Worm (Caenorhabditis elegans) whole organism, late embryonic: ENCODE results near the gene T28F3.8.

Experiments used
- C38D4.7 ChIP-seq: fragments of 200-800 bp; sonication (Bioruptor generic); optimal IDR thresholded peaks from 2 replicates; lab custom pipeline; 2018; ENCODE audit warnings: mild to moderate bottlenecking, missing genetic modification characterization, moderate library complexity, missing compliant biosample characterization
- F13H6.1 ChIP-seq: sonication (generic microtip); optimal IDR thresholded peaks from 2 replicates; lab custom pipeline; 2016; ENCODE audit warnings: missing genetic modification characterization, missing compliant biosample characterization
- T23F11.4 ChIP-seq: fragments of 200-800 bp; sonication (Bioruptor generic); optimal IDR thresholded peaks from 2 replicates; lab custom pipeline; 2018; ENCODE audit warnings: mild to moderate bottlenecking, missing genetic modification characterization, missing compliant biosample characterization
- ceh-14 ChIP-seq: sonication (generic microtip); optimal IDR thresholded peaks from 2 replicates; lab custom pipeline; 2016; ENCODE audit warnings: missing genotype, missing genetic modification characterization, missing compliant biosample characterization
- ceh-22 ChIP-seq: sonication (generic microtip); optimal IDR thresholded peaks from 2 replicates; lab custom pipeline; 2017; ENCODE audit warnings: missing biosample characterization, missing genetic modification characterization
- ceh-24 ChIP-seq: sonication (generic microtip); optimal IDR thresholded peaks from 2 replicates; lab custom pipeline; 2016; ENCODE audit warnings: mild to moderate bottlenecking, missing genetic modification characterization, missing compliant biosample characterization
- ceh-31 ChIP-seq: sonication (generic microtip); optimal IDR thresholded peaks from 2 replicates; lab custom pipeline; 2016; ENCODE audit warnings: missing genetic modification characterization, missing compliant biosample characterization
- ceh-45 ChIP-seq: fragments of 200-800 bp; sonication (Bioruptor generic); IDR thresholded peaks from 2 replicates; pipeline ENCODE4 v1.3.6; 2022; ENCODE audit warnings: missing genetic modification reagents, missing genetic modification characterization, missing compliant biosample characterization
- ceh-48 ChIP-seq: sonication (generic microtip); optimal IDR thresholded peaks from 2 replicates; lab custom pipeline; 2016; ENCODE audit warnings: missing genetic modification characterization, inconsistent platforms, missing compliant biosample characterization
- ceh-6 ChIP-seq: fragments of 200-800 bp; sonication (Bioruptor generic); optimal IDR thresholded peaks from 2 replicates; lab custom pipeline; 2018; ENCODE audit warnings: mild to moderate bottlenecking, missing genetic modification characterization, missing compliant biosample characterization
- che-1 ChIP-seq: sonication (generic microtip); optimal IDR thresholded peaks from 2 replicates; lab custom pipeline; 2016; ENCODE audit warnings: mild to moderate bottlenecking, missing genetic modification characterization, missing compliant biosample characterization
- dmd-4 ChIP-seq: sonication (generic microtip); optimal IDR thresholded peaks from 2 replicates; lab custom pipeline; 2016; ENCODE audit warnings: borderline replicate concordance, missing genetic modification characterization, missing compliant biosample characterization
- elt-4 ChIP-seq: sonication (generic microtip); optimal IDR thresholded peaks from 2 replicates; lab custom pipeline; 2016; ENCODE audit warnings: missing genetic modification characterization, missing compliant biosample characterization
- eyg-1 ChIP-seq: sonication (generic microtip); optimal IDR thresholded peaks from 2 replicates; lab custom pipeline; 2016; ENCODE audit warnings: missing genotype, missing genetic modification characterization, missing compliant biosample characterization
- fax-1 ChIP-seq: sonication (generic microtip); optimal IDR thresholded peaks from 2 replicates; lab custom pipeline; 2016; ENCODE audit warnings: missing genotype, missing genetic modification characterization, missing compliant biosample characterization
- fkh-6 ChIP-seq: sonication (generic microtip); optimal IDR thresholded peaks from 2 replicates; lab custom pipeline; 2016; ENCODE audit warnings: missing genetic modification characterization, missing compliant biosample characterization
- hlh-13 ChIP-seq: fragments of 200-800 bp; sonication (Bioruptor generic); optimal IDR thresholded peaks from 2 replicates; lab custom pipeline; 2018; ENCODE audit warnings: mild to moderate bottlenecking, missing genetic modification characterization, missing compliant biosample characterization
- hlh-6 ChIP-seq: sonication (generic microtip); optimal IDR thresholded peaks from 2 replicates; lab custom pipeline; 2016; ENCODE audit warnings: missing genotype, missing genetic modification characterization, missing compliant biosample characterization
- hlh-8 ChIP-seq: sonication (generic microtip); optimal IDR thresholded peaks from 2 replicates; lab custom pipeline; 2016; ENCODE audit warnings: missing genotype, missing genetic modification characterization, missing compliant biosample characterization
- lin-11 ChIP-seq: fragments of 200-800 bp; sonication (Bioruptor generic); optimal IDR thresholded peaks from 2 replicates; lab custom pipeline; 2018; ENCODE audit warnings: mild to moderate bottlenecking, missing genetic modification characterization, missing compliant biosample characterization
- madf-2 ChIP-seq: sonication (generic microtip); optimal IDR thresholded peaks from 2 replicates; lab custom pipeline; 2017; ENCODE audit warnings: missing genetic modification characterization, missing compliant biosample characterization
- mec-3 ChIP-seq: sonication (generic microtip); optimal IDR thresholded peaks from 2 replicates; lab custom pipeline; 2016; ENCODE audit warnings: borderline replicate concordance, missing genetic modification characterization, missing compliant biosample characterization
- nfya-1 ChIP-seq: sonication (generic microtip); optimal IDR thresholded peaks from 2 replicates; lab custom pipeline; 2017; ENCODE audit warnings: missing genetic modification characterization, mild to moderate bottlenecking, missing compliant biosample characterization, antibody characterized with exemption, moderate library complexity
- nhr-11 ChIP-seq: fragments of 150-350 bp; optimal IDR thresholded peaks from 2 replicates; lab custom pipeline; 2014; ENCODE audit warnings: missing biosample characterization, missing genetic modification characterization
- nhr-232 ChIP-seq: sonication (generic microtip); optimal IDR thresholded peaks from 2 replicates; lab custom pipeline; 2016; ENCODE audit warnings: missing genetic modification characterization, missing compliant biosample characterization
- npax-4 ChIP-seq: sonication (generic microtip); optimal IDR thresholded peaks from 2 replicates; lab custom pipeline; 2016; ENCODE audit warnings: missing genetic modification characterization, missing compliant biosample characterization
- pax-1 ChIP-seq: fragments of 150-350 bp; optimal IDR thresholded peaks from 2 replicates; lab custom pipeline; 2014; ENCODE audit warnings: missing biosample characterization, missing genetic modification characterization
- pha-2 ChIP-seq: sonication (generic microtip); optimal IDR thresholded peaks from 2 replicates; lab custom pipeline; 2017; ENCODE audit warnings: mild to moderate bottlenecking, missing genetic modification characterization, missing compliant biosample characterization
- pha-4 ChIP-seq: fragments of 150-350 bp; optimal IDR thresholded peaks from 2 replicates; lab custom pipeline; 2018; ENCODE audit warnings: missing biosample characterization, missing genetic modification reagents, missing genetic modification characterization
- rnt-1 ChIP-seq: sonication (generic microtip); optimal IDR thresholded peaks from 2 replicates; lab custom pipeline; 2016; ENCODE audit warnings: missing genetic modification characterization, missing compliant biosample characterization
- sox-4 ChIP-seq: sonication (generic microtip); optimal IDR thresholded peaks from 2 replicates; lab custom pipeline; 2017; ENCODE audit warnings: mild to moderate bottlenecking, missing genetic modification characterization, inconsistent platforms, missing compliant biosample characterization
- syd-9 ChIP-seq: sonication (generic microtip); optimal IDR thresholded peaks from 2 replicates; lab custom pipeline; 2016; ENCODE audit warnings: mild to moderate bottlenecking, missing genetic modification characterization, moderate library complexity, missing compliant biosample characterization
- tbx-2 ChIP-seq: sonication (generic microtip); optimal IDR thresholded peaks from 2 replicates; lab custom pipeline; 2016; ENCODE audit warnings: missing genetic modification characterization, missing compliant biosample characterization
- tbx-7 ChIP-seq: sonication (generic microtip); optimal IDR thresholded peaks from 2 replicates; lab custom pipeline; 2016; ENCODE audit warnings: missing genotype, missing genetic modification characterization, missing compliant biosample characterization
- unc-42 ChIP-seq: sonication (generic microtip); optimal IDR thresholded peaks from 2 replicates; lab custom pipeline; 2016; ENCODE audit warnings: missing genotype, missing genetic modification characterization, missing compliant biosample characterization
- unc-55 ChIP-seq: sonication (generic microtip); optimal IDR thresholded peaks from 2 replicates; lab custom pipeline; 2017; ENCODE audit warnings: missing biosample characterization, missing genetic modification reagents, missing genetic modification characterization
- unc-86 ChIP-seq: sonication (generic microtip); optimal IDR thresholded peaks from 2 replicates; lab custom pipeline; 2016; ENCODE audit warnings: missing genetic modification characterization, missing compliant biosample characterization
- zip-5 ChIP-seq: sonication (generic microtip); optimal IDR thresholded peaks from 2 replicates; lab custom pipeline; 2016; ENCODE audit warnings: missing genetic modification characterization, missing compliant biosample characterization

T28F3.8 gene

DNA sequence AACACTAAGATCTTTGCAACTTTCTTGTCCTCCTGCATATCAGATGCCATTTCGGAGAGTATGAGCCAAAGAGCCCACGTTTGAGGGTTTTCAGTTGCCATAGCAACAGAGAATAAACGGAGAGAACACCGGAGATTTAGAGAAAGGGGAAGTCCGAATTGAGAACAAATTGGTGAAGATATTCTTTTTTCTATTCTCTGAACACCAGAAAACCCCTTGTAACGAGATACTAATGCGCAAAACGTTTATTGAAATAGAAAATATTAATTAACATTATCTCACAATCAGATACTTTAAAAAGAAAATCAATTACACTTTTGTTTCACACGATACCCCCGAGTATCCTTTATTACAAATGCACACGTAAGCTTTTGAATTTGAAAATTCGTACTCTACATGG lies 5.2 kb downstream of the T28F3.8 start, which contains the start of gene ifta-2:
ifta-2 (minus strand) TSS at position 101 of the 400 bp plus-strand sequence.
- TF ChIP-seq eyg-1 (tag; lab: Kevin White, UChicago) (no peak), C38D4.7 (GFP tag; lab: Kevin White, UChicago) (no peak), fkh-6 (tag; lab: Kevin White, UChicago) (no peak), pha-4 (tag; lab: Kevin White, UChicago) (no peak), F13H6.1 (tag; lab: Kevin White, UChicago) (no peak), ceh-48 (no peak), dmd-4 (tag; lab: Kevin White, UChicago) (no peak), ceh-6 (GFP tag; lab: Kevin White, UChicago) (no peak), ceh-31 (tag; lab: Kevin White, UChicago) (no peak), unc-86 (tag; lab: Kevin White, UChicago) (no peak)

DNA sequence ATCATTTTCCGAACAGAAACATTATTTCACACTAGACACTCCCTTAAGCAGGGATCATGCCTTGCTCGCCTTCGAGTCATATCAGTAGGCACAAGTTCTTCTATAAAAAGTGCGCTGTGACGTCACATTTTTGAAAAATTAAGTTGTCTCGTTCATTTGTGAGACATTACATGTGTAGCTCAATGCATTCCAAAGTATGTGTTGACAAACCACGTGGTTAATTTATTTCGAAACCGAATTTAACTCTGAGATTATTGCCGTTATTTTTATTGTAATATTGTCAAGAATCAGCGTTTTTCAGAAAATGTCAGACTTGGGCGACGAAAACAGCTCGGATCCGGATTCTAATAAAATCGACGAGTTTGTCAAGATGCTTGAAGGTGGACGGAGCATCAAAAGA lies 12.6 kb downstream of the T28F3.8 start, which contains the start of gene T28F3.5:
T28F3.5 (plus strand) TSS at position 301 of the 400 bp plus-strand sequence.
- TF ChIP-seq nfya-1 (tag; lab: Kevin White, UChicago) (no peak), hlh-13 (no peak), ceh-6 (GFP tag; lab: Kevin White, UChicago) (no peak), npax-4 (tag; lab: Kevin White, UChicago) (no peak), ceh-24 (tag; lab: Kevin White, UChicago) (no peak), mec-3 (tag; lab: Kevin White, UChicago) (no peak), tbx-7 (tag; lab: Kevin White, UChicago) (no peak), syd-9 (tag; lab: Kevin White, UChicago) (no peak), madf-2 (no peak)

DNA sequence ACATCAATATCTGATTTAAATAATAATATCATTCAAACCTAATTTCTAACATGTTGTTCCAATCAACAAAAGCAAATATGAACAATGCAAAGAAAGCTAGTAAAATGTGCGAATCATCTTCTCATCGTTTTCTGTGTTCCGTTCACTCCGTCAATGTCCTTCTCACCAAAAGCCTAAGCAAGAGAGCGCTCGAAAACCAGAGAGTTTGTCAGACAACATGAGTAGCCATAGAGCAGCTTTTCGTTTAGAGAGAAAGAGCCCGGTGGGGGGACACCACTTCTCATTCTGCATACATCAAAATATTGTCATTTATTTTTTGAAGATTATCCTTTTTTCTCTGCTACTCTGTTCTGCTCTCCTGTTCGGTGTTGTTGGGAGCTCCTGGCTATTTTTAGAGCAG lies 13.4 kb downstream of the T28F3.8 start:
- no peak for TF ChIP-seq ceh-14 (tag; lab: Kevin White, UChicago)
- TF ChIP-seq unc-55 (GFP tag; lab: Kevin White, UChicago): peak; percentile 18
- TF ChIP-seq ceh-45 (GFP tag; lab: Robert Waterston, UW): no peak
- TF ChIP-seq T23F11.4 (GFP tag; lab: Kevin White, UChicago): no peak
- no peak for TF ChIP-seq ceh-24 (tag; lab: Kevin White, UChicago)

DNA sequence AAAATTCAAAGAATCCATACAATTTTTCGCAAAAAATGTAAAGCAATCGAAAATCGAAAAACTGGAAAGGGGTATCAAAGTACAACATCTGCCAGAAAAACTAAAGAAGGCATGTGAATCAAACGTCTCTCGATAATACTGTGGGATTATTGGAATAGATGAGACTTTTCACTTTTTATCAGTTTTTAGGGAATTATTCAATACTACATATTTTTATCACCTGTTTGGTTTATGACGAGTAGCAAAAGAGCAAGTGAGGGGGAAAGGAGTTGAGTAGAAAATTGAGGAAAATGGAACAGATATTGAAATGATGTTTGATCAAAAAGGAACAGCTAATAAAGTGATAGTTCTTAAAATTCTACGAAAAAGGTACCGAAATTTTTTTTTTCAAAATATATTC lies 14.1 kb downstream of the T28F3.8 start:
- TF ChIP-seq pha-2 (tag; lab: Kevin White, UChicago): no peak
- no peak for TF ChIP-seq ceh-48
- TF ChIP-seq nhr-232 (tag; lab: Kevin White, UChicago): no peak
- TF ChIP-seq lin-11 (tag; lab: Kevin White, UChicago): no peak

DNA sequence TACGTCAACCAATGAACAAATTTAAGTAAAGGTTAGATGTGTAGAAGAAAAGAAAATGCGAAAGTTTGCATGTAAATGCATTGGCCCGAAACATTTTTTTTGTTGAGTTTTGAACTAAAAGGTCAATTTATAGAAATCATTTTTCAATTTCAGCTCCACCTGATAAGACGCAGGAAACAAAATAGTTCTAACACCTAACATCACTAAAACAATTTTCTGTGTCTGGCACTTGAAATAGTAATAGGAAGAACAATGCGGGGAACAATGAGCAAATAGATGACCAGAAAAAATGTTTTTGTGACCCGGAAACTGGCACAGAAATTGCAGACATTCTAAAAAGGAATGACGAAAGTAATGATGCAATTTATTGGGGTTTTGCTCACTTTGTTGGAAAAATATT lies 14.8 kb downstream of the T28F3.8 start:
- no peak for TF ChIP-seq pax-1 (tag; lab: Kevin White, UChicago)
- no peak for TF ChIP-seq unc-42
- TF ChIP-seq ceh-24 (tag; lab: Kevin White, UChicago): no peak
- TF ChIP-seq sox-4 (tag; lab: Kevin White, UChicago): no peak
- no peak for TF ChIP-seq che-1 (tag; lab: Kevin White, UChicago)
- TF ChIP-seq hlh-6: no peak
- TF ChIP-seq ceh-6 (GFP tag; lab: Kevin White, UChicago): no peak
- no peak for TF ChIP-seq lin-11 (tag; lab: Kevin White, UChicago)
- TF ChIP-seq elt-4 (tag; lab: Kevin White, UChicago): no peak
- TF ChIP-seq rnt-1 (tag; lab: Kevin White, UChicago): no peak
- no peak for TF ChIP-seq fax-1 (tag; lab: Kevin White, UChicago)
- no peak for TF ChIP-seq zip-5 (tag; lab: Kevin White, UChicago)
- no peak for TF ChIP-seq tbx-2 (tag; lab: Kevin White, UChicago)
- TF ChIP-seq ceh-22: no peak
- TF ChIP-seq hlh-8 (tag; lab: Kevin White, UChicago): no peak
- TF ChIP-seq nhr-11 (tag; lab: Kevin White, UChicago): no peak
- TF ChIP-seq, all 69 proteins: peak for 0
